Worm (Caenorhabditis elegans) whole organism, L3 larva: ENCODE results near the gene Y37H2A.1.

ENCODE experiments used
- ama-1 ChIP-seq: fragments of 150-350 bp; optimal IDR thresholded peaks from 2 replicates; lab custom pipeline; 2018
- ceh-28 ChIP-seq: fragments of 150-350 bp; optimal IDR thresholded peaks from 2 replicates; lab custom pipeline; 2014; ENCODE audit warnings: missing biosample characterization, missing genetic modification reagents, missing genetic modification characterization
- egl-5 ChIP-seq: fragments of 150-350 bp; optimal IDR thresholded peaks from 2 replicates; lab custom pipeline; 2017; ENCODE audit warnings: missing biosample characterization, missing genetic modification reagents, missing genetic modification characterization, inconsistent platforms
- elt-1 ChIP-seq: fragments of 150-350 bp; optimal IDR thresholded peaks from 2 replicates; lab custom pipeline; 2014; ENCODE audit warnings: missing biosample characterization, missing genetic modification characterization
- fkh-10 ChIP-seq: sonication (generic microtip); optimal IDR thresholded peaks from 2 replicates; lab custom pipeline; 2017; ENCODE audit warnings: missing biosample characterization, missing genetic modification reagents, missing genetic modification characterization
- fos-1 ChIP-seq: fragments of 150-350 bp; optimal IDR thresholded peaks from 2 replicates; lab custom pipeline; 2014; ENCODE audit warnings: missing biosample characterization, missing genetic modification characterization
- lin-15B ChIP-seq: fragments of 150-350 bp; optimal IDR thresholded peaks from 2 replicates; lab custom pipeline; 2014; ENCODE audit warnings: missing biosample characterization, missing genetic modification characterization
- lin-39 ChIP-seq: fragments of 150-350 bp; optimal IDR thresholded peaks from 2 replicates; lab custom pipeline; 2018; ENCODE audit warnings: missing biosample characterization, missing genetic modification reagents, missing genetic modification characterization
- nhr-77 ChIP-seq: fragments of 150-350 bp; optimal IDR thresholded peaks from 2 replicates; lab custom pipeline; 2014; ENCODE audit warnings: missing biosample characterization, missing genetic modification characterization
- pha-4 ChIP-seq: fragments of 150-350 bp; optimal IDR thresholded peaks from 2 replicates; lab custom pipeline; 2014; ENCODE audit warnings: missing biosample characterization, missing genetic modification reagents, missing genetic modification characterization
- snpc-4 ChIP-seq: fragments of 150-350 bp; optimal IDR thresholded peaks from 2 replicates; lab custom pipeline; 2014; ENCODE audit warnings: missing biosample characterization, missing genetic modification characterization
- unc-62 ChIP-seq: fragments of 150-350 bp; sonication (generic microtip); optimal IDR thresholded peaks from 4 replicates; lab custom pipeline; 2014; ENCODE audit warnings: missing biosample characterization, missing genetic modification reagents, missing genetic modification characterization
- ztf-11 ChIP-seq: fragments of 150-350 bp; optimal IDR thresholded peaks from 2 replicates; lab custom pipeline; 2014; ENCODE audit warnings: missing biosample characterization, missing genetic modification characterization

DNA sequence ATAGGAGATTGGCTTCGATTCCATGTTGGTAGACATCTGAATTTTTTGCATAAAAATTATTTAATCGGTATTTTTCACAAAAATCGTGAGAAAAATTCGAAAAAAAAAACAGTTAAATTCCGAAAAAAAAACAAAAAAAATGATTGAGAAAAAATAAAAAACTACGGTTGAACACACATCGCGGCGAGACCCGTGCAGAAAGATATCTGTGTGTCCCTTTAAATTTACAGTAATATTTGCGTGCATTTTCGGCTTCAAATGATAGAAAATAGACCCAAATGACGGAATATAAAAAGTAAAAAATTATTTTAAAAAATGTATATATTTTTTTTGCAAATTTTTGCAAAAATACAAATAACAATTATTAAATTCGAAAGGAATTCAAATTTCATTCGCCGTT lies 29.6 kb downstream of the Y37H2A.1 start:
- no peak for TF ChIP-seq ceh-28 (tag; lab: Kevin White, UChicago)
- no peak for TF ChIP-seq elt-1
- no peak for TF ChIP-seq lin-15B
- TF ChIP-seq ztf-11 (tag; lab: Kevin White, UChicago), result no peak
- TF ChIP-seq pha-4, result no peak
- no peak for TF ChIP-seq fkh-10 (GFP tag; lab: Kevin White, UChicago)
- TF ChIP-seq unc-62 (GFP tag; lab: Kevin White, UChicago), result no peak
- TF ChIP-seq ama-1, result no peak
- no peak for TF ChIP-seq snpc-4 (tag; lab: Kevin White, UChicago)
- no peak for TF ChIP-seq egl-5
- no peak for TF ChIP-seq nhr-77 (tag; lab: Kevin White, UChicago)
- no peak for TF ChIP-seq fos-1 (tag; lab: Kevin White, UChicago)
- no peak for TF ChIP-seq lin-39 (tag; lab: Kevin White, UChicago)
